Fruit fly (Drosophila melanogaster) whole organism, wandering third instar larva: ENCODE data around the gene Arp8.

Source experiments
- dl ChIP-seq, 2 experiments: fragments of 175-275, 200-275 bp in 1 of 2; fragments of 200-275 bp in 1 of 2; sonication (Bioruptor generic); optimal IDR thresholded peaks; lab custom pipeline; 2018; ENCODE audit warnings: mild to moderate bottlenecking in 2 of 2, missing biosample characterization in 2 of 2, missing genetic modification characterization in 2 of 2, moderate library complexity in 2 of 2; ENCODE audit not compliant: partially characterized antibody in 2 of 2, insufficient read depth in 1 of 2
- dmrt93B ChIP-seq: fragments of 200-800 bp; sonication (Bioruptor generic); optimal IDR thresholded peaks from 2 replicates; lab custom pipeline; 2018; ENCODE audit warnings: missing biosample characterization, mild to moderate bottlenecking, missing genetic modification characterization
- tai ChIP-seq: sonication (Bioruptor generic); optimal IDR thresholded peaks from 2 replicates; lab custom pipeline; 2016; ENCODE audit warnings: missing biosample characterization, missing genetic modification characterization

- TF ChIP-seq dmrt93B (GFP tag; lab: Kevin White, UChicago), result no peak
- TF ChIP-seq dl (GFP tag; optimal IDR thresholded peaks at IDR 0.05; lab: Kevin White, UChicago; ENCODE audit: insufficient read depth in 1 of 2, partially characterized antibody in 2 of 2), result no peak
- no peak for TF ChIP-seq tai (GFP tag; lab: Kevin White, UChicago)
These were observed 48.4 kb downstream of the Arp8 start for dm6 chrX:17812193-17812592.
